Fruit fly (Drosophila melanogaster) whole organism, embryonic: ENCODE data around the gene CG2712.

Source experiments
- CG11504 ChIP-seq: fragments of 200-800 bp; sonication (Bioruptor generic); optimal IDR thresholded peaks from 3 replicates; lab custom pipeline; 2019; ENCODE audit warnings: missing biosample characterization, mild to moderate bottlenecking, missing genetic modification characterization, moderate library complexity
- HLH54F ChIP-seq: fragments of 200-800 bp; sonication (Bioruptor generic); optimal IDR thresholded peaks from 3 replicates; lab custom pipeline; 2016; ENCODE audit warnings: missing biosample characterization, missing genetic modification characterization
- Lim3 ChIP-seq: fragments of 200-800 bp; sonication (Bioruptor generic); IDR thresholded peaks from 2 replicates; pipeline ENCODE4 v1.3.6; 2022; ENCODE audit warnings: missing biosample characterization, missing genetic modification characterization
- Neu2 ChIP-seq: fragments of 200-800 bp; sonication (Bioruptor generic); optimal IDR thresholded peaks from 3 replicates; lab custom pipeline; 2016; ENCODE audit warnings: missing biosample characterization, missing genetic modification characterization, borderline replicate concordance
- exex ChIP-seq: fragments of 200-800 bp; sonication (Bioruptor generic); optimal IDR thresholded peaks from 4 replicates; lab custom pipeline; 2018; ENCODE audit warnings: missing biosample characterization, mild to moderate bottlenecking, missing genetic modification characterization, moderate library complexity
- gsb-n ChIP-seq: fragments of 200-800 bp; sonication (Bioruptor generic); optimal IDR thresholded peaks from 3 replicates; lab custom pipeline; 2018; ENCODE audit warnings: missing biosample characterization, mild to moderate bottlenecking, missing genetic modification characterization
- hkb ChIP-seq, 2 experiments: fragments of 200-800 bp in 1 of 2; fragments of >200 bp in 1 of 2; sonication (Bioruptor generic) in 1 of 2; IDR thresholded peaks in 1 of 2; optimal IDR thresholded peaks in 1 of 2; 2 replicates each; pipeline versions ENCODE4 v1.3.6 to Lab custom; 2017 to 2022; ENCODE audit warnings: missing biosample characterization in 1 of 2, missing genetic modification characterization in 1 of 2
- jigr1 ChIP-seq: fragments of 200-800 bp; sonication (Bioruptor generic); IDR thresholded peaks from 3 replicates; pipeline ENCODE4 v1.3.6; 2022; ENCODE audit warnings: missing biosample characterization, missing genetic modification characterization
- odd ChIP-seq: fragments of 200-800 bp; sonication (Bioruptor generic); optimal IDR thresholded peaks from 2 replicates; lab custom pipeline; 2017; ENCODE audit warnings: missing biosample characterization, mild to moderate bottlenecking, missing genetic modification characterization
- onecut ChIP-seq: fragments of 200-800 bp; sonication (Bioruptor generic); IDR thresholded peaks from 2 replicates; pipeline ENCODE4 v1.3.6; 2022; ENCODE audit warnings: missing biosample characterization, missing genetic modification characterization
- sim ChIP-seq: fragments of 200-800 bp; sonication (Bioruptor generic); IDR thresholded peaks from 2 replicates; pipeline ENCODE4 v1.3.6; 2022; ENCODE audit warnings: missing biosample characterization, missing genetic modification characterization
- stwl ChIP-seq: fragments of 200-800 bp; sonication (Bioruptor generic); optimal IDR thresholded peaks from 3 replicates; lab custom pipeline; 2018; ENCODE audit warnings: missing biosample characterization, mild to moderate bottlenecking, missing genetic modification characterization, moderate library complexity
- ttk ChIP-seq: fragments of 200-800 bp; sonication (Bioruptor generic); IDR thresholded peaks from 2 replicates; pipeline ENCODE4 v2.1.2; 2022; ENCODE audit warnings: missing biosample characterization, missing genetic modification characterization

dm6 chrX:2743601-2744000 is 11.3 kb downstream of the CG2712 start:
- TF ChIP-seq stwl (tag; lab: Kevin White, UChicago) (no peak), ttk (no peak), gsb-n (tag; lab: Kevin White, UChicago) (no peak), hkb (optimal IDR thresholded peaks at IDR 0.05; lab: Kevin White, UChicago) (no peak), hkb (GFP tag; IDR thresholded peaks at IDR 0.05; lab: Robert Waterston, UW) (no peak), HLH54F (GFP tag; lab: Kevin White, UChicago) (no peak), exex (tag; lab: Kevin White, UChicago) (no peak), sim (GFP tag; lab: Robert Waterston, UW) (no peak), Lim3 (GFP tag; lab: Robert Waterston, UW) (no peak), odd (GFP tag; lab: Kevin White, UChicago) (no peak), Neu2 (GFP tag; lab: Kevin White, UChicago) (no peak), CG11504 (no peak), jigr1 (no peak), onecut (GFP tag; lab: Robert Waterston, UW) (no peak)
